Fruit fly (Drosophila melanogaster) whole organism, embryonic: ENCODE results near the gene alpha-Spec.

Source experiments
- Atf3 ChIP-seq: fragments of 200-800 bp; sonication (Bioruptor generic); optimal IDR thresholded peaks from 3 replicates; lab custom pipeline; 2016; ENCODE audit warnings: missing biosample characterization, missing genetic modification characterization
- CG10431 ChIP-seq: fragments of 200-800 bp; sonication (Bioruptor generic); optimal IDR thresholded peaks from 3 replicates; lab custom pipeline; 2018; ENCODE audit warnings: missing biosample characterization, mild to moderate bottlenecking, missing genetic modification characterization
- CG10543 ChIP-seq: fragments of 200-800 bp; sonication (Bioruptor generic); optimal IDR thresholded peaks from 3 replicates; lab custom pipeline; 2017; ENCODE audit warnings: missing biosample characterization, mild to moderate bottlenecking, missing genetic modification characterization, moderate library complexity
- CG11696 ChIP-seq: fragments of 200-800 bp; sonication (Bioruptor generic); IDR thresholded peaks from 2 replicates; pipeline ENCODE4 v1.3.6; 2022; ENCODE audit warnings: missing biosample characterization, missing genetic modification characterization
- CG12942 ChIP-seq: fragments of 200-800 bp; sonication (Bioruptor generic); optimal IDR thresholded peaks from 3 replicates; lab custom pipeline; 2016; ENCODE audit warnings: missing biosample characterization, missing genetic modification characterization
- CG13296 ChIP-seq: fragments of 200-800 bp; sonication (Bioruptor generic); optimal IDR thresholded peaks from 3 replicates; lab custom pipeline; 2018; ENCODE audit warnings: missing biosample characterization, mild to moderate bottlenecking, missing genetic modification characterization
- CG1602 ChIP-seq: fragments of 200-800 bp; sonication (Bioruptor generic); optimal IDR thresholded peaks from 3 replicates; lab custom pipeline; 2016; ENCODE audit warnings: missing biosample characterization, missing genetic modification characterization
- CG18262 ChIP-seq: fragments of 200-800 bp; optimal IDR thresholded peaks from 3 replicates; lab custom pipeline; 2019; ENCODE audit warnings: missing biosample characterization, mild to moderate bottlenecking, missing genetic modification characterization, moderate library complexity
- CG2120 ChIP-seq: fragments of 200-800 bp; sonication (Bioruptor generic); optimal IDR thresholded peaks from 3 replicates; lab custom pipeline; 2016; ENCODE audit warnings: missing biosample characterization, missing genetic modification characterization
- CG3065 ChIP-seq: fragments of 200-800 bp; sonication (Bioruptor generic); optimal IDR thresholded peaks from 2 replicates; lab custom pipeline; 2016; ENCODE audit warnings: missing biosample characterization, missing genetic modification characterization
- CG31224 ChIP-seq: fragments of 200-800 bp; sonication (Bioruptor generic); IDR thresholded peaks from 2 replicates; pipeline ENCODE4 v1.3.6; 2022; ENCODE audit warnings: missing biosample characterization, missing genetic modification characterization
- CG31365 ChIP-seq: fragments of 200-800 bp; sonication (Bioruptor generic); optimal IDR thresholded peaks from 2 replicates; lab custom pipeline; 2018; ENCODE audit warnings: missing biosample characterization, mild to moderate bottlenecking, missing genetic modification characterization
- CG31441 ChIP-seq: fragments of 200-800 bp; sonication (Bioruptor generic); IDR thresholded peaks from 2 replicates; pipeline ENCODE4 v1.3.6; 2022; ENCODE audit warnings: missing biosample characterization, missing genetic modification characterization
- CG32767 ChIP-seq: fragments of 200-800 bp; sonication (Bioruptor generic); IDR thresholded peaks from 2 replicates; pipeline ENCODE4 v1.3.6; 2022; ENCODE audit warnings: missing biosample characterization, missing genetic modification characterization
- CG34224 ChIP-seq: fragments of 200-800 bp; sonication (Bioruptor generic); IDR thresholded peaks from 3 replicates; pipeline ENCODE4 v1.3.6; 2022; ENCODE audit warnings: missing biosample characterization, missing genetic modification characterization; ENCODE audit not compliant: partially characterized antibody
- CG3838 ChIP-seq: fragments of 200-800 bp; sonication (Bioruptor generic); optimal IDR thresholded peaks from 3 replicates; lab custom pipeline; 2016; ENCODE audit warnings: missing biosample characterization, missing genetic modification characterization
- CG3995 ChIP-seq: fragments of 200-800 bp; sonication (Bioruptor generic); optimal IDR thresholded peaks from 3 replicates; lab custom pipeline; 2016; ENCODE audit warnings: missing biosample characterization, missing genetic modification characterization
- CG4328 ChIP-seq: fragments of 200-800 bp; sonication (Bioruptor generic); optimal IDR thresholded peaks from 3 replicates; lab custom pipeline; 2017; ENCODE audit warnings: missing biosample characterization, missing genetic modification reagents, missing genetic modification characterization
- CG6854 ChIP-seq: fragments of 200-800 bp; sonication (Bioruptor generic); optimal IDR thresholded peaks from 3 replicates; lab custom pipeline; 2017; ENCODE audit warnings: missing biosample characterization, mild to moderate bottlenecking, missing genetic modification characterization
- CG7928 ChIP-seq: fragments of 200-800 bp; sonication (Bioruptor generic); optimal IDR thresholded peaks from 2 replicates; lab custom pipeline; 2017; ENCODE audit warnings: missing biosample characterization, mild to moderate bottlenecking, missing genetic modification characterization
- CG8089 ChIP-seq: fragments of 200-800 bp; sonication (Bioruptor generic); optimal IDR thresholded peaks from 3 replicates; lab custom pipeline; 2016; ENCODE audit warnings: missing biosample characterization, missing genetic modification characterization
- CG8290 ChIP-seq, 3 experiments: fragments of 200-800 bp; sonication (Bioruptor generic); optimal IDR thresholded peaks; 2 replicates each; lab custom pipeline; 2016 to 2019; ENCODE audit warnings: missing biosample characterization in 3 of 3, missing genetic modification characterization in 3 of 3, mild to moderate bottlenecking in 2 of 3, moderate library complexity in 1 of 3
- CG8388 ChIP-seq: fragments of 200-800 bp; sonication (Bioruptor generic); optimal IDR thresholded peaks from 2 replicates; lab custom pipeline; 2019; ENCODE audit warnings: missing biosample characterization, mild to moderate bottlenecking, missing genetic modification characterization, moderate library complexity
- CG9215 ChIP-seq: fragments of 200-800 bp; sonication (Bioruptor generic); IDR thresholded peaks from 2 replicates; pipeline ENCODE4 v1.3.6; 2022; ENCODE audit warnings: missing biosample characterization, missing genetic modification characterization
- Camta ChIP-seq: fragments of 200-800 bp; sonication (Bioruptor generic); optimal IDR thresholded peaks from 2 replicates; lab custom pipeline; 2016; ENCODE audit warnings: missing biosample characterization, missing genetic modification characterization
- CrebB ChIP-seq: fragments of 200-800 bp; sonication (Bioruptor generic); optimal IDR thresholded peaks from 3 replicates; lab custom pipeline; 2018; ENCODE audit warnings: missing biosample characterization, mild to moderate bottlenecking, missing genetic modification characterization
- Dip2 ChIP-seq: fragments of 200-800 bp; sonication (Bioruptor generic); IDR thresholded peaks from 2 replicates; pipeline ENCODE4 v1.3.6; 2022; ENCODE audit warnings: missing biosample characterization, missing genetic modification characterization
- Hr3 ChIP-seq: fragments of 200-800 bp; sonication (Bioruptor generic); optimal IDR thresholded peaks from 3 replicates; lab custom pipeline; 2016; ENCODE audit warnings: missing biosample characterization, missing genetic modification characterization
- Med ChIP-seq: fragments of 200-800 bp; sonication (Bioruptor generic); peaks from one replicate; lab custom pipeline; 2016; ENCODE audit warnings: missing biosample characterization, missing genetic modification characterization, mild to moderate bottlenecking, inconsistent platforms, moderate library complexity
- NFAT ChIP-seq: fragments of 200-800 bp; sonication (Bioruptor generic); IDR thresholded peaks from 2 replicates; pipeline ENCODE4 v1.3.6; 2022; ENCODE audit warnings: missing biosample characterization, missing genetic modification characterization
- Nf-YB ChIP-seq: fragments of 200-800 bp; sonication (Bioruptor generic); optimal IDR thresholded peaks from 3 replicates; lab custom pipeline; 2019; ENCODE audit warnings: missing biosample characterization, mild to moderate bottlenecking, missing genetic modification characterization, moderate library complexity
- PHDP ChIP-seq: fragments of 200-800 bp; sonication (Bioruptor generic); optimal IDR thresholded peaks from 3 replicates; lab custom pipeline; 2018; ENCODE audit warnings: missing biosample characterization, mild to moderate bottlenecking, missing genetic modification characterization, moderate library complexity
- Sry-β ChIP-seq: fragments of 200-800 bp; sonication (Bioruptor generic); optimal IDR thresholded peaks from 2 replicates; lab custom pipeline; 2018; ENCODE audit warnings: missing biosample characterization, mild to moderate bottlenecking, missing genetic modification characterization, moderate library complexity
- Stat92E ChIP-seq, 3 experiments: fragments of >200 bp in 2 of 3; fragments of 200-800 bp in 1 of 3; sonication (Bioruptor generic) in 1 of 3; optimal IDR thresholded peaks; 2 replicates each; lab custom pipeline; 2017 to 2019; ENCODE audit warnings: missing biosample characterization in 3 of 3, missing genetic modification characterization in 3 of 3, mild to moderate bottlenecking in 1 of 3, moderate library complexity in 1 of 3
- ap ChIP-seq: fragments of 200-800 bp; sonication (Bioruptor generic); IDR thresholded peaks from 2 replicates; pipeline ENCODE4 v1.3.6; 2022; ENCODE audit warnings: missing biosample characterization, missing genetic modification characterization
- chif ChIP-seq, 2 experiments: fragments of 200-800 bp; sonication (Bioruptor generic); optimal IDR thresholded peaks; 3 replicates each; lab custom pipeline; 2016; ENCODE audit warnings: missing biosample characterization in 2 of 2, missing genetic modification characterization in 2 of 2
- ci ChIP-seq: fragments of 200-800 bp; sonication (Bioruptor generic); IDR thresholded peaks from 3 replicates; pipeline ENCODE4 v1.3.6; 2022; ENCODE audit warnings: missing biosample characterization, missing genetic modification characterization
- danr ChIP-seq: fragments of 200-800 bp; sonication (Bioruptor generic); IDR thresholded peaks from 2 replicates; pipeline ENCODE4 v1.3.6; 2022; ENCODE audit warnings: missing biosample characterization, missing genetic modification characterization
- gcm2 ChIP-seq: fragments of 200-800 bp; sonication (Bioruptor generic); optimal IDR thresholded peaks from 2 replicates; lab custom pipeline; 2016; ENCODE audit warnings: missing biosample characterization, missing genetic modification characterization
- hb ChIP-seq: fragments of 200-800 bp; sonication (Bioruptor generic); IDR thresholded peaks from 3 replicates; pipeline ENCODE4 v1.3.6; 2022; ENCODE audit warnings: missing biosample characterization, missing genetic modification characterization; ENCODE audit not compliant: partially characterized antibody
- hbn ChIP-seq: fragments of 200-800 bp; sonication (Bioruptor generic); IDR thresholded peaks from 2 replicates; pipeline ENCODE4 v1.3.6; 2022; ENCODE audit warnings: missing biosample characterization, missing genetic modification characterization; ENCODE audit not compliant: partially characterized antibody
- jumu ChIP-seq: fragments of 200-800 bp; sonication (Bioruptor generic); optimal IDR thresholded peaks from 3 replicates; lab custom pipeline; 2016; ENCODE audit warnings: missing biosample characterization, missing genetic modification characterization
- knrl ChIP-seq: fragments of 200-800 bp; sonication (Bioruptor generic); IDR thresholded peaks from 3 replicates; pipeline ENCODE4 v1.3.6; 2022; ENCODE audit warnings: missing biosample characterization, missing genetic modification characterization; ENCODE audit not compliant: partially characterized antibody
- lmd ChIP-seq: fragments of 200-800 bp; sonication (Bioruptor generic); IDR thresholded peaks from 2 replicates; pipeline ENCODE4 v1.3.6; 2022; ENCODE audit warnings: missing biosample characterization, missing genetic modification characterization
- mam ChIP-seq: fragments of 200-800 bp; sonication (Bioruptor generic); optimal IDR thresholded peaks from 3 replicates; lab custom pipeline; 2016; ENCODE audit warnings: missing biosample characterization, missing genetic modification characterization
- pho ChIP-seq: fragments of 200-800 bp; sonication (Bioruptor generic); optimal IDR thresholded peaks from 2 replicates; lab custom pipeline; 2016; ENCODE audit warnings: missing biosample characterization, missing genetic modification characterization
- pita ChIP-seq: fragments of 200-800 bp; sonication (Bioruptor generic); optimal IDR thresholded peaks from 2 replicates; lab custom pipeline; 2017; ENCODE audit warnings: missing biosample characterization, mild to moderate bottlenecking, missing genetic modification characterization
- pros ChIP-seq: fragments of 200-800 bp; sonication (Bioruptor generic); optimal IDR thresholded peaks from 3 replicates; lab custom pipeline; 2019; ENCODE audit warnings: missing biosample characterization, mild to moderate bottlenecking, missing genetic modification characterization, moderate library complexity
- sim ChIP-seq: fragments of 200-800 bp; sonication (Bioruptor generic); IDR thresholded peaks from 2 replicates; pipeline ENCODE4 v1.3.6; 2022; ENCODE audit warnings: missing biosample characterization, missing genetic modification characterization
- sima ChIP-seq: fragments of 200-800 bp; sonication (Bioruptor generic); optimal IDR thresholded peaks from 2 replicates; lab custom pipeline; 2016; ENCODE audit warnings: missing biosample characterization, missing genetic modification characterization
- slbo ChIP-seq: fragments of 200-800 bp; sonication (Bioruptor generic); IDR thresholded peaks from 2 replicates; pipeline ENCODE4 v1.3.6; 2022; ENCODE audit warnings: missing biosample characterization, missing genetic modification characterization
- stc ChIP-seq: fragments of 200-800 bp; sonication (Bioruptor generic); IDR thresholded peaks from 2 replicates; pipeline ENCODE4 v1.3.6; 2022; ENCODE audit warnings: missing biosample characterization, missing genetic modification characterization

Gene alpha-Spec

DNA sequence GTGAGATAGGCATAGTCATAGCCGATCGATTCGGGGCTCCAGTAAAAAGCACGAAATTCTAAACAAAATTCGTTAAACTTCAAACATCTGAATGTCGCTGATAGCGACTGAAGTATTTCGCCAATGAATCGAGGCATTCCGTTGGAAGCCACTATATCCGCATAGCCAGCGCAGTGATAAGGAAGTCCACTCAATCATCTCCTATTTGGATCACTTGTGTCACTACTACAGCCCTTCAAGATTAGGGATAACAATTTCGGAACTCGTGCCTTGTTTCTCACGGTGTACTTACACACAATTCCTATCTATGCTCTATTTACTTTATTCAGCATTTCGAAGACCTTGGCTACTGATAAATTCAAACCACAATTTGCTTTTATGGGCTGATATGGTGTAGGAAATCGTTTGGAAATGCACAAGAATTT lies 57.2 kb downstream of the alpha-Spec start, which contains the start of gene PIG-Wb (continued):
- peak; percentile 20 for TF ChIP-seq CG2120 (GFP tag; lab: Kevin White, UChicago)
- TF ChIP-seq CG6854 (GFP tag; lab: Kevin White, UChicago): peak; percentile 55
- no peak for TF ChIP-seq CG9215 (GFP tag; lab: Robert Waterston, UW)
- TF ChIP-seq CG10431: no peak
- TF ChIP-seq Nf-YB (GFP tag; lab: Kevin White, UChicago): no peak
- no peak for TF ChIP-seq CG3838 (GFP tag; lab: Kevin White, UChicago)
- no peak for TF ChIP-seq mam
- TF ChIP-seq Sry-β: no peak
- no peak for TF ChIP-seq CG11696 (GFP tag; lab: Robert Waterston, UW)
- no peak for TF ChIP-seq sim
- TF ChIP-seq CG18262 (tag; lab: Kevin White, UChicago): no peak
- no peak for TF ChIP-seq sima (GFP tag; lab: Kevin White, UChicago)
- no peak for TF ChIP-seq jumu (GFP tag; lab: Kevin White, UChicago)
- TF ChIP-seq CG7928 (GFP tag; lab: Kevin White, UChicago): no peak
- no peak for TF ChIP-seq CG31365
- TF ChIP-seq CrebB (tag; lab: Kevin White, UChicago): no peak
- TF ChIP-seq ap (GFP tag; lab: Robert Waterston, UW): no peak
- TF ChIP-seq PHDP (tag; lab: Kevin White, UChicago): peak; percentile 34
- TF ChIP-seq lmd (GFP tag; lab: Robert Waterston, UW): no peak
- TF ChIP-seq gcm2 (GFP tag; lab: Kevin White, UChicago): no peak
- no peak for TF ChIP-seq pita (GFP tag; lab: Kevin White, UChicago)
- TF ChIP-seq hb (GFP tag; lab: Robert Waterston, UW): no peak
- no peak for TF ChIP-seq CG4328
- no peak for TF ChIP-seq CG31441 (GFP tag; lab: Robert Waterston, UW)
- no peak for TF ChIP-seq CG12942 (GFP tag; lab: Kevin White, UChicago)
- TF ChIP-seq hbn (GFP tag; lab: Robert Waterston, UW): no peak
- TF ChIP-seq Camta (GFP tag; lab: Kevin White, UChicago): no peak
- no peak for TF ChIP-seq slbo
- TF ChIP-seq CG10543: peak; percentile 82
- no peak for TF ChIP-seq pho (GFP tag; lab: Kevin White, UChicago)
- TF ChIP-seq CG31224 (GFP tag; lab: Robert Waterston, UW): no peak
- no peak for TF ChIP-seq ci (GFP tag; lab: Robert Waterston, UW)
- TF ChIP-seq CG8089: no peak
- no peak for TF ChIP-seq CG32767 (GFP tag; lab: Robert Waterston, UW)
- no peak for TF ChIP-seq CG8388 (GFP tag; lab: Kevin White, UChicago)
- TF ChIP-seq Atf3 (GFP tag; lab: Kevin White, UChicago): no peak
- TF ChIP-seq CG1602 (GFP tag; lab: Kevin White, UChicago): no peak
- no peak for TF ChIP-seq chif (GFP tag; optimal IDR thresholded peaks at IDR 0.05; lab: Kevin White, UChicago)
- TF ChIP-seq Stat92E (GFP tag; optimal IDR thresholded peaks at IDR 0.05; lab: Kevin White, UChicago): no peak
- peak; percentile 54 for TF ChIP-seq CG13296
- TF ChIP-seq stc (GFP tag; lab: Robert Waterston, UW): no peak
- no peak for TF ChIP-seq Hr3 (GFP tag; lab: Kevin White, UChicago)
- no peak for TF ChIP-seq pros (GFP tag; lab: Kevin White, UChicago)
- no peak for TF ChIP-seq CG8290 (GFP tag; optimal IDR thresholded peaks at IDR 0.05; lab: Kevin White, UChicago)
- TF ChIP-seq CG8290 (tag; optimal IDR thresholded peaks at IDR 0.05; lab: Kevin White, UChicago): peak in 1 of 2 experiments; percentile 50
- no peak for TF ChIP-seq CG34224 (GFP tag; lab: Robert Waterston, UW)
- no peak for TF ChIP-seq Dip2
- peak; percentile 45 for TF ChIP-seq Med
- TF ChIP-seq knrl (GFP tag; lab: Robert Waterston, UW): no peak
- TF ChIP-seq CG3995 (GFP tag; lab: Kevin White, UChicago): peak; percentile 82
- TF ChIP-seq CG3065: no peak
- no peak for TF ChIP-seq NFAT (GFP tag; lab: Robert Waterston, UW)
- TF ChIP-seq danr (GFP tag; lab: Robert Waterston, UW): no peak
